Worm (Caenorhabditis elegans): Measurements from ENCODE around the gene F32D8.8.

The F32D8.8 gene

DNA sequence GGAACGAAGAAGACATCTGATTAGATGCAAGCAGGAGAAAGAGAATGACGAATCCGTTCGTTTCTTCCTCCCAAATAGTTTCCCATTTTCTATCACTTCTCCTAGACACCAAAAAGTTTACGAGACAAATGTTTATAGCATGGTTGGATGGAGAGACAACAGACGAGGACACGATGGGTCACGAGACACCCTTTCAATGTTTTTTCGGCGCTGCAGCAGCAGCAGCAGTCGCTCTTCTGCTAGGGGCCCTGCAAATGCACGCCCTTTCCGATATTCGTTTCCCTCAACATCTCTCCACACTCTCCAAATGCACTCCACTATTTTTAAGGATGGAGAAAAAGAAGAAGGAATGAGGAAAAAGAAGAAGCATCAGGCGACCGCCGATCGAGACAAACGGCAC lies 44.2 kb downstream of the F32D8.8 start (continued):
- TF ChIP-seq nhr-85 (tag) (peak; percentile 84), nhr-28 (tag; optimal IDR thresholded peaks at IDR 0.05) (no peak), fos-1 (tag; optimal IDR thresholded peaks at IDR 0.05) (no peak), mep-1 (tag; optimal IDR thresholded peaks at IDR 0.05) (peak; percentile 75), Y116A8C.19 (tag; optimal IDR thresholded peaks at IDR 0.05; ENCODE audit: borderline replicate concordance) (no peak), lin-15B (tag; optimal IDR thresholded peaks at IDR 0.05) (no peak), irx-1 (tag; optimal IDR thresholded peaks at IDR 0.05) (peak; percentile 77), efl-3 (GFP tag; optimal IDR thresholded peaks at IDR 0.05) (no peak), hpl-2 (GFP tag; optimal IDR thresholded peaks at IDR 0.05) (no peak), ceh-90 (tag; optimal IDR thresholded peaks at IDR 0.05) (no peak), lin-14 (GFP tag; optimal IDR thresholded peaks at IDR 0.05) (peak; percentile 99), swsn-7 (tag; optimal IDR thresholded peaks at IDR 0.05) (peak; percentile 78), ceh-82 (tag; optimal IDR thresholded peaks at IDR 0.05) (peak; percentile 28 to 80 (median 60)), elt-3 (tag; optimal IDR thresholded peaks at IDR 0.05) (no peak), skn-1 (tag; optimal IDR thresholded peaks at IDR 0.05) (peak; percentile 71), aly-2 (tag; optimal IDR thresholded peaks at IDR 0.05) (no peak), efl-1 (optimal IDR thresholded peaks at IDR 0.05) (peak; percentile 43 to 61), efl-1 (GFP tag; optimal IDR thresholded peaks at IDR 0.05 in 1 of 2) (peak; percentile 32 to 93), ztf-11 (tag; optimal IDR thresholded peaks at IDR 0.05) (peak in 1 of 2 experiments; percentile 49), lin-13 (GFP tag; optimal IDR thresholded peaks at IDR 0.05) (peak; percentile 31), pax-3 (tag; optimal IDR thresholded peaks at IDR 0.05) (peak; percentile 55), xbp-1 (tag; optimal IDR thresholded peaks at IDR 0.05) (peak; percentile 75), ztf-4 (tag; optimal IDR thresholded peaks at IDR 0.05) (peak; percentile 80), unc-86 (tag; optimal IDR thresholded peaks at IDR 0.05) (peak; percentile 84), nhr-237 (tag; optimal IDR thresholded peaks at IDR 0.05) (no peak), nhr-20 (tag; optimal IDR thresholded peaks at IDR 0.05) (peak; percentile 93), pqm-1 (tag; optimal IDR thresholded peaks at IDR 0.05) (no peak), grh-1 (GFP tag; IDR thresholded peaks at IDR 0.05) (no peak), isw-1 (GFP tag; IDR thresholded peaks at IDR 0.05) (peak; percentile 56), snu-23 (GFP tag; optimal IDR thresholded peaks at IDR 0.05) (peak; percentile 87), C04F5.9 (tag; optimal IDR thresholded peaks at IDR 0.05) (peak; percentile 1), ets-5 (GFP tag; IDR thresholded peaks at IDR 0.05) (no peak), nhr-11 (tag; optimal IDR thresholded peaks at IDR 0.05) (peak; percentile 45)

DNA sequence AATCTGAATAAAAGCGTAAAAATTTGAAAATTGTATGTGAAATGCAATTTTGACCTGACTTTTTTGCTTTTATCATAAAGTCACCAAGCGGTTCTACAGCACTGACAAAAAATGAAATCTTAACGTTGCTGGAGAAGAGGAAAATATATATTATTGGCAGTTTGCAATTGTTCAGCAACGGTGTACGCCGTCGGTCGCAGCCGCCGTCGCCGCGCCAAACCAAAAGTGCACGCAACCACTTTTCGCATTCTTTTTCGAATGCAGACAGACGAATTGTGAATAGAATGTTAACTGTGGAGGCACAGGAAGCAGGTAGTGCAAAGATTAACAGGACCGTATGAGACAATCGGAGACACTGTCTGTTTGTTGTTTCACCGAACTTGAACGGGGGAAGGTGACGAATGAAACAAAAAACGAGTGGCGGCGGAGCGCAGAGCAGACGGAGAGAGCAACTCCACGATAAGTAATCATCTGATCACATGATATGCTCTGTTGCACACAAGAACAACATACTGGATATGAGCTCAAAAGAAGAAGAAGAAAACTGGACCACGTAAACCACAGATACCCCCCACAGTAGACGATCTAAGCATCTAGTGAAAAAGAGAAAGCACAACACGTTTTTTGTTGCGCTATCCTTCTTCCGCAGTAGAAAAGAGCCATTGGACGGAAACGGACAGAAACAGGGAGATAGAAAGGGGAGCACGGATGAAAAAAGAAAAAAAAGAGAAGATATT lies 45.5 kb downstream of the F32D8.8 start:
- TF ChIP-seq jun-1 (tag; optimal IDR thresholded peaks at IDR 0.05) = peak; percentile 40
- TF ChIP-seq nhr-85 (tag) = peak; percentile 55
- no peak for TF ChIP-seq ztf-11 (tag; optimal IDR thresholded peaks at IDR 0.05)
- no peak for TF ChIP-seq ceh-8 (GFP tag; optimal IDR thresholded peaks at IDR 0.05)
- no peak for TF ChIP-seq ceh-90 (tag; optimal IDR thresholded peaks at IDR 0.05)
- TF ChIP-seq nhr-77 (tag; optimal IDR thresholded peaks at IDR 0.05) = peak; percentile 53
- TF ChIP-seq rnt-1 (tag; optimal IDR thresholded peaks at IDR 0.05) = peak; percentile 44
- no peak for TF ChIP-seq unc-30 (tag; optimal IDR thresholded peaks at IDR 0.05)
- no peak for TF ChIP-seq lin-35 (GFP tag; optimal IDR thresholded peaks at IDR 0.05)
- TF ChIP-seq lsy-2 (tag; optimal IDR thresholded peaks at IDR 0.05) = peak in 1 of 2 experiments; percentile 53
- no peak for TF ChIP-seq aly-2 (tag; optimal IDR thresholded peaks at IDR 0.05)
- peak; percentile 27 for TF ChIP-seq snu-23 (GFP tag; optimal IDR thresholded peaks at IDR 0.05)
- no peak for TF ChIP-seq zag-1 (tag; optimal IDR thresholded peaks at IDR 0.05)
- no peak for TF ChIP-seq zip-4 (GFP tag; optimal IDR thresholded peaks at IDR 0.05)
- TF ChIP-seq alr-1 (tag; optimal IDR thresholded peaks at IDR 0.05; ENCODE audit: borderline replicate concordance) = no peak
- peak; percentile 37 for TF ChIP-seq nhr-20 (tag; optimal IDR thresholded peaks at IDR 0.05)
- no peak for TF ChIP-seq sptf-1 (tag; optimal IDR thresholded peaks at IDR 0.05)
- no peak for TF ChIP-seq pax-3 (tag; optimal IDR thresholded peaks at IDR 0.05)
- no peak for TF ChIP-seq ama-1 (optimal IDR thresholded peaks at IDR 0.05)
- TF ChIP-seq vab-15 (tag; optimal IDR thresholded peaks at IDR 0.05) = no peak
- no peak for TF ChIP-seq efl-1 (optimal IDR thresholded peaks at IDR 0.05)
- TF ChIP-seq efl-1 (GFP tag; optimal IDR thresholded peaks at IDR 0.05 in 1 of 2) = peak in 1 of 2 experiments; percentile 22
- TF ChIP-seq ceh-82 (tag; optimal IDR thresholded peaks at IDR 0.05) = peak in 1 of 3 experiments; percentile 15
- TF ChIP-seq nhr-71 (tag; optimal IDR thresholded peaks at IDR 0.05) = peak; percentile 45
- TF ChIP-seq tbx-2 (tag; optimal IDR thresholded peaks at IDR 0.05) = peak; percentile 46
- TF ChIP-seq unc-62 (GFP tag; optimal IDR thresholded peaks at IDR 0.05) = no peak
- TF ChIP-seq efl-3 (GFP tag; optimal IDR thresholded peaks at IDR 0.05) = no peak
- TF ChIP-seq fkh-10 (GFP tag; optimal IDR thresholded peaks at IDR 0.05) = peak; percentile 72
- TF ChIP-seq nhr-19 (GFP tag; conservative IDR thresholded peaks at IDR 0.05) = 0 out of 2 replicates have a peak, but pooled peaks have one; percentile 9
- no peak for TF ChIP-seq grh-1 (GFP tag; IDR thresholded peaks at IDR 0.05)
